Worm (Caenorhabditis elegans): ENCODE data around the gene acl-3.
A peak's percentile ranks its signal among the peaks of the same experiment; 100 is the strongest.

Gene acl-3

DNA sequence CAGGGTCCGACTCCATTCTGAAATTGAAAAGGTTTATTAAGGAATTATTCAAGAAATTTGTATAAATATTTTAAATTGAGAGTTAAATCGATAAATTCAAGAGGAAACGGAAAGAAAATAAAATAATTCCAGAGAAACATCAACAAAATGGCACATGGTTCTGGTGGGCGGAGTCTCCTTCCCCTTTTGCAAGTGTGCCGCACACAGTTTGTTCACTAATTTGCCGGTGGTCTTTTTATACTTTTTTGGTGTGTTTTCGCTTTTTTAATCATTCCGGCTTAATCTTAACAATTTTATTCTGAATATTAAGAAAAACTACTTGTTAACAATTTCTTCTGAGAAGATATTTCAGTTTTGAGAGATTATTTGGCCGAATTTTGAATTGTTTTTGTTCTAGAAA is 46.9 kb downstream of the acl-3 start, which contains the start of the genes ragc-1 and Y24F12A.1 (continued):
- TF ChIP-seq sox-2 (GFP tag; IDR thresholded peaks at IDR 0.05) (no peak), tbx-2 (tag; optimal IDR thresholded peaks at IDR 0.05) (peak; percentile 72), pha-2 (tag; optimal IDR thresholded peaks at IDR 0.05) (peak; percentile 4), lin-11 (tag; optimal IDR thresholded peaks at IDR 0.05) (no peak), ahr-1 (tag; optimal IDR thresholded peaks at IDR 0.05) (no peak), ceh-9 (tag; optimal IDR thresholded peaks at IDR 0.05) (no peak), unc-86 (tag; optimal IDR thresholded peaks at IDR 0.05) (peak; percentile 38), hlh-30 (tag; optimal IDR thresholded peaks at IDR 0.05; ENCODE audit: insufficient read depth) (peak; percentile 47), pha-4 (tag; optimal IDR thresholded peaks at IDR 0.05) (no peak), gmeb-2 (tag; optimal IDR thresholded peaks at IDR 0.05) (no peak), ceh-48 (tag; optimal IDR thresholded peaks at IDR 0.05) (no peak), fkh-10 (GFP tag; optimal IDR thresholded peaks at IDR 0.05) (no peak), ceh-6 (GFP tag; optimal IDR thresholded peaks at IDR 0.05) (peak; percentile 36), ref-2 (tag; optimal IDR thresholded peaks at IDR 0.05) (no peak), eyg-1 (tag; optimal IDR thresholded peaks at IDR 0.05) (no peak), sox-4 (tag; optimal IDR thresholded peaks at IDR 0.05) (no peak), ceh-19 (GFP tag; optimal IDR thresholded peaks at IDR 0.05) (peak; percentile 2), ets-4 (tag; optimal IDR thresholded peaks at IDR 0.05) (no peak), che-1 (tag; optimal IDR thresholded peaks at IDR 0.05) (no peak), ceh-30 (tag; optimal IDR thresholded peaks at IDR 0.05) (no peak), elt-4 (tag; optimal IDR thresholded peaks at IDR 0.05) (no peak), pax-1 (tag; optimal IDR thresholded peaks at IDR 0.05) (no peak), hlh-15 (tag; optimal IDR thresholded peaks at IDR 0.05) (no peak), ceh-14 (tag; optimal IDR thresholded peaks at IDR 0.05) (peak; percentile 86), fkh-6 (tag; optimal IDR thresholded peaks at IDR 0.05) (no peak), nhr-232 (tag; optimal IDR thresholded peaks at IDR 0.05) (no peak), pqm-1 (tag; optimal IDR thresholded peaks at IDR 0.05) (no peak), unc-55 (GFP tag; optimal IDR thresholded peaks at IDR 0.05) (no peak), ztf-16 (tag; optimal IDR thresholded peaks at IDR 0.05) (no peak), pat-9 (tag; optimal IDR thresholded peaks at IDR 0.05) (peak; percentile 19), dve-1 (tag; optimal IDR thresholded peaks at IDR 0.05) (no peak), ceh-34 (tag; optimal IDR thresholded peaks at IDR 0.05) (no peak), K09A11.1 (tag; optimal IDR thresholded peaks at IDR 0.05; ENCODE audit: insufficient read depth) (peak; percentile 79), pag-3 (tag; optimal IDR thresholded peaks at IDR 0.05; ENCODE audit: borderline replicate concordance) (no peak), sdc-2 (tag; optimal IDR thresholded peaks at IDR 0.05) (no peak), C38D4.7 (GFP tag; optimal IDR thresholded peaks at IDR 0.05) (peak; percentile 21), mec-3 (tag; optimal IDR thresholded peaks at IDR 0.05; ENCODE audit: borderline replicate concordance) (no peak), dmd-4 (tag; optimal IDR thresholded peaks at IDR 0.05; ENCODE audit: borderline replicate concordance) (no peak)

DNA sequence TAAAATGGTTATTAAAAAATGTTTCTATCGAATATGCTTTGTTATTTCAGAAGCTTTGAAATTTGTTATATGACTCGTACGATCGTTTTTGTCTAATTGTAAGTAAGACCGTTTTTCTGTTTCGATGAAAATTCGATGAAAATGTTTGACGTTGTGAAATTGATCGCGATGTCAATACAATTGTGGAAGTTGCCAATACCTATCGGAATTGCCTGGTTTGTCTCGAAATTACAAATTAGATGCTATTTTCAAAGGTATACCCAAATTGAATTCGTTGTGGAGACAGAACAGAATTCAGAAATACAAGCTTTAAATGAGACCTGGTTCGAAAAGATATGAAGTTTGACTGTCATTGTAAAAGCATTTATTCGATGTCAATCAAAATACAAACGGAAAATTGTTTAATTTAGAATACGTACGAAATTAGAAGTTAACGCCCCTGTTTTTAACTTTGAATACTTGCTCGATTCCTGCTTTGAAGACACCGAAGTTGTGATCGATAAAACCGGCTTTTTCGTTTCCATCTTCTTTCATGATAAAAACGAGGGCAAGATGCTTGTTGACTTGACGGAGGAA is 48.5 kb downstream of the acl-3 start:
- TF ChIP-seq zip-5 (tag; optimal IDR thresholded peaks at IDR 0.05) (no peak), F13H6.1 (tag; optimal IDR thresholded peaks at IDR 0.05) (no peak)

DNA sequence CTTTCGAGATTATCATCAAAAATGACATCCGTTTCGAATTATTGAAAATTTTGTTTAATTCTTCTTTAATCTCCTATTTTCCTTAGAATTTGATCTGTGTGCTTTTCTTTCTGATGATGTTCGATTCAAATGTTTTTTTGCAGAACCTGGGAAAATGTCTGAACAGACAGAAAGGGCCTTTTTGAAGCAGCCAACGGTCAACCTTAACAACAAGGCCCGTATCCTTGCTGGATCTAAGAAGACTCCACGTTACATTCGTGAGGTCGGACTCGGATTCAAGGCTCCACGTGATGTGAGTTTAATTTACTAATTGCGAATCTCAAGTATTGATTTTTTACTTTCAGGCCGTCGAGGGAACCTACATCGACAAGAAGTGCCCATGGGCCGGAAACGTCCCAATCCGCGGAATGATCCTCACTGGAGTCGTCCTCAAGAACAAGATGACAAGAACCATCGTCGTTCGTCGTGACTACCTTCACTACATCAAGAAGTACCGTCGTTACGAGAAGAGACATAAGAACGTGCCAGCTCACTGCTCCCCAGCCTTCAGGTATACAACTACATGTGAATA is 49.2 kb downstream of the acl-3 start, which contains the start of gene rps-11:
Gene rps-11, plus strand, starts transcription at position 144 of the 571 bp plus-strand sequence.
- TF ChIP-seq ahr-1 (tag; optimal IDR thresholded peaks at IDR 0.05) (no peak), unc-55 (GFP tag; optimal IDR thresholded peaks at IDR 0.05) (no peak), ceh-14 (tag; optimal IDR thresholded peaks at IDR 0.05) (no peak), che-1 (tag; optimal IDR thresholded peaks at IDR 0.05) (no peak), nhr-232 (tag; optimal IDR thresholded peaks at IDR 0.05) (no peak), unc-3 (GFP tag; conservative IDR thresholded peaks at IDR 0.05) (no peak), unc-3 (tag; optimal IDR thresholded peaks at IDR 0.05) (no peak), hlh-30 (tag; optimal IDR thresholded peaks at IDR 0.05; ENCODE audit: insufficient read depth) (no peak), ceh-9 (tag; optimal IDR thresholded peaks at IDR 0.05) (no peak), pha-2 (tag; optimal IDR thresholded peaks at IDR 0.05) (no peak), T23F11.4 (GFP tag; optimal IDR thresholded peaks at IDR 0.05) (no peak), sox-4 (tag; optimal IDR thresholded peaks at IDR 0.05) (no peak), ets-4 (tag; optimal IDR thresholded peaks at IDR 0.05) (no peak), ama-1 (optimal IDR thresholded peaks at IDR 0.05) (no peak), K09A11.1 (tag; optimal IDR thresholded peaks at IDR 0.05; ENCODE audit: insufficient read depth) (no peak), unc-86 (tag; optimal IDR thresholded peaks at IDR 0.05) (no peak), ceh-24 (tag; optimal IDR thresholded peaks at IDR 0.05) (no peak), ceh-6 (GFP tag; optimal IDR thresholded peaks at IDR 0.05) (no peak), dmd-4 (tag; optimal IDR thresholded peaks at IDR 0.05; ENCODE audit: borderline replicate concordance) (no peak), dve-1 (tag; optimal IDR thresholded peaks at IDR 0.05) (no peak), pqm-1 (tag; optimal IDR thresholded peaks at IDR 0.05) (no peak)

Measured in whole organism, late embryonic.